2 worm cellular contexts compared by ENCODE assay signal in the genomic region with DNA sequence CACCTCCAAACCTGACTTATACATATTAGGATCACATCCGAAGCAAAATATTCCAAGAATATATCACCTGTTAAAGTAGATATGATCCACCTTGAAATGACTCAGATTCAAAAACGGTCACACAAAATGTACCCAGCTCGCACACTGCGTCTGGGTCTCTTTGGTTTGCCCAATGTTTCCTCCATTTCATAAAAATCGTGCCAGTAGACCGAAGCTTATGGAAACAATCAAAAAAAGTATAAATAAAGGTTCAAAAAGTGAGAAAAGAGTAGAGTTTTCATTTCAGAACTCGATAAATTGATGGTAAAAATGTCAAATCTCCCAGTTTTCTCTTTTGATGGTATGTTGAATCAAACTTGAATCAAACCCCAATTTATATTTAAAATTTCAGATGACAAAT.
TF ChIP-seq lines count a peak whose summit lies in the region.

Gene srr-9 (plus strand): TSS at position 301 of the 400 bp plus-strand sequence.

TF ChIP-seq in whole organism, L4 larva, 104 proteins besides CTCF, POLR2A, EP300 and RAD21:
- TF ChIP-seq Y5F2A.4 (GFP tag; optimal IDR thresholded peaks at IDR 0.05; lab: Kevin White, UChicago) = no peak
- TF ChIP-seq nhr-76 (tag; optimal IDR thresholded peaks at IDR 0.05; lab: Kevin White, UChicago) = no peak
- TF ChIP-seq aha-1 (tag; lab: Kevin White, UChicago) = peak; percentile 80

TF ChIP-seq in whole organism, young adult, 124 proteins besides CTCF, POLR2A, EP300 and RAD21:
- TF ChIP-seq hmg-1.2 (GFP tag; IDR thresholded peaks at IDR 0.05; lab: Robert Waterston, UW) (0 out of 2 replicates have a peak, but pooled peaks have one; percentile 10), ceh-79 (tag; optimal IDR thresholded peaks at IDR 0.05; lab: Kevin White, UChicago) (no peak)
